Worm (Caenorhabditis elegans): ENCODE results near the gene ceh-41.

ceh-41 gene

ce11 chrX:1829937-1830336 lies 18.5 kb downstream of the ceh-41 start, which contains the start of gene C14E2.6:
Gene C14E2.6, minus strand, starts transcription at chrX:1830037.
- TF ChIP-seq ztf-29 (GFP tag; IDR thresholded peaks at IDR 0.05) (no peak), klf-2 (GFP tag; conservative IDR thresholded peaks at IDR 0.05) (no peak), flt-1 (GFP tag; IDR thresholded peaks at IDR 0.05) (no peak), tab-1 (GFP tag; IDR thresholded peaks at IDR 0.05) (no peak), cog-1 (tag; optimal IDR thresholded peaks at IDR 0.05) (no peak), ztf-23 (GFP tag; IDR thresholded peaks at IDR 0.05) (no peak), ref-1 (GFP tag; conservative IDR thresholded peaks at IDR 0.05) (no peak), med-1 (GFP tag; optimal IDR thresholded peaks at IDR 0.05; ENCODE audit: insufficient read depth) (no peak), T22C8.4 (GFP tag; IDR thresholded peaks at IDR 0.05) (no peak)

ce11 chrX:1826166-1826565 lies 22.3 kb downstream of the ceh-41 start, which contains the start of gene C14E2.1:
Gene C14E2.1, plus strand, starts transcription at chrX:1826466.
- TF ChIP-seq T22C8.4 (GFP tag; IDR thresholded peaks at IDR 0.05) (no peak), flt-1 (GFP tag; IDR thresholded peaks at IDR 0.05) (no peak), ref-1 (GFP tag; conservative IDR thresholded peaks at IDR 0.05) (no peak), ztf-29 (GFP tag; IDR thresholded peaks at IDR 0.05) (no peak), med-1 (GFP tag; optimal IDR thresholded peaks at IDR 0.05; ENCODE audit: insufficient read depth) (no peak), klf-2 (GFP tag; conservative IDR thresholded peaks at IDR 0.05) (no peak), tab-1 (GFP tag; IDR thresholded peaks at IDR 0.05) (no peak), cog-1 (tag; optimal IDR thresholded peaks at IDR 0.05) (no peak), ztf-23 (GFP tag; IDR thresholded peaks at IDR 0.05) (no peak)

ce11 chrX:1825290-1825832 lies 23.1 kb downstream of the ceh-41 start, which contains the start of gene C14E2.5:
Gene C14E2.5, minus strand, starts transcription at chrX:1825340.
- TF ChIP-seq T22C8.4 (GFP tag; IDR thresholded peaks at IDR 0.05) = no peak
- TF ChIP-seq ztf-23 (GFP tag; IDR thresholded peaks at IDR 0.05) = no peak
- TF ChIP-seq flt-1 (GFP tag; IDR thresholded peaks at IDR 0.05) = no peak
- TF ChIP-seq ref-1 (GFP tag; conservative IDR thresholded peaks at IDR 0.05) = no peak
- no peak for TF ChIP-seq klf-2 (GFP tag; conservative IDR thresholded peaks at IDR 0.05)
- TF ChIP-seq cog-1 (tag; optimal IDR thresholded peaks at IDR 0.05) = no peak
- no peak for TF ChIP-seq tab-1 (GFP tag; IDR thresholded peaks at IDR 0.05)
- TF ChIP-seq ztf-29 (GFP tag; IDR thresholded peaks at IDR 0.05) = no peak
- TF ChIP-seq med-1 (GFP tag; optimal IDR thresholded peaks at IDR 0.05; ENCODE audit: insufficient read depth) = no peak

- no peak for TF ChIP-seq tab-1 (GFP tag; IDR thresholded peaks at IDR 0.05)
- no peak for TF ChIP-seq med-1 (GFP tag; optimal IDR thresholded peaks at IDR 0.05; ENCODE audit: insufficient read depth)
- no peak for TF ChIP-seq cog-1 (tag; optimal IDR thresholded peaks at IDR 0.05)
- TF ChIP-seq T22C8.4 (GFP tag; IDR thresholded peaks at IDR 0.05) = no peak
- TF ChIP-seq ref-1 (GFP tag; conservative IDR thresholded peaks at IDR 0.05) = no peak
- no peak for TF ChIP-seq ztf-29 (GFP tag; IDR thresholded peaks at IDR 0.05)
- TF ChIP-seq klf-2 (GFP tag; conservative IDR thresholded peaks at IDR 0.05) = no peak
- TF ChIP-seq flt-1 (GFP tag; IDR thresholded peaks at IDR 0.05) = no peak
- TF ChIP-seq ztf-23 (GFP tag; IDR thresholded peaks at IDR 0.05) = no peak
Measured at ce11 chrX:1821235-1821634, 27.2 kb downstream of the ceh-41 start, which contains the start of gene C14E2.4. Gene C14E2.4, minus strand, starts transcription at chrX:1821335.

ce11 chrX:1816106-1816505 lies 32.4 kb downstream of the ceh-41 start, which contains the start of gene C14E2.7:
Gene C14E2.7, plus strand, starts transcription at chrX:1816406.
- TF ChIP-seq ztf-29 (GFP tag; IDR thresholded peaks at IDR 0.05) (no peak), ztf-23 (GFP tag; IDR thresholded peaks at IDR 0.05) (no peak), tab-1 (GFP tag; IDR thresholded peaks at IDR 0.05) (no peak), ref-1 (GFP tag; conservative IDR thresholded peaks at IDR 0.05) (no peak), cog-1 (tag; optimal IDR thresholded peaks at IDR 0.05) (no peak), klf-2 (GFP tag; conservative IDR thresholded peaks at IDR 0.05) (no peak), med-1 (GFP tag; optimal IDR thresholded peaks at IDR 0.05; ENCODE audit: insufficient read depth) (no peak), T22C8.4 (GFP tag; IDR thresholded peaks at IDR 0.05) (no peak), flt-1 (GFP tag; IDR thresholded peaks at IDR 0.05) (no peak)

- TF ChIP-seq cog-1 (tag; optimal IDR thresholded peaks at IDR 0.05) (no peak), med-1 (GFP tag; optimal IDR thresholded peaks at IDR 0.05; ENCODE audit: insufficient read depth) (no peak), tab-1 (GFP tag; IDR thresholded peaks at IDR 0.05) (no peak), klf-2 (GFP tag; conservative IDR thresholded peaks at IDR 0.05) (no peak), ztf-29 (GFP tag; IDR thresholded peaks at IDR 0.05) (no peak), T22C8.4 (GFP tag; IDR thresholded peaks at IDR 0.05) (no peak), flt-1 (GFP tag; IDR thresholded peaks at IDR 0.05) (no peak), ref-1 (GFP tag; conservative IDR thresholded peaks at IDR 0.05) (no peak), ztf-23 (GFP tag; IDR thresholded peaks at IDR 0.05) (no peak)
Measured at ce11 chrX:1811436-1811835, 37.0 kb downstream of the ceh-41 start, which contains the start of gene C14E2.3. Gene C14E2.3, minus strand, starts transcription at chrX:1811536.

ce11 chrX:1800980-1801506 lies 47.4 kb downstream of the ceh-41 start, which contains the start of gene C14E2.11:
Gene C14E2.11, plus strand, starts transcription at chrX:1801456.
- TF ChIP-seq klf-2 (GFP tag; conservative IDR thresholded peaks at IDR 0.05) = no peak
- no peak for TF ChIP-seq ztf-23 (GFP tag; IDR thresholded peaks at IDR 0.05)
- TF ChIP-seq ztf-29 (GFP tag; IDR thresholded peaks at IDR 0.05) = no peak
- no peak for TF ChIP-seq ref-1 (GFP tag; conservative IDR thresholded peaks at IDR 0.05)
- no peak for TF ChIP-seq T22C8.4 (GFP tag; IDR thresholded peaks at IDR 0.05)
- no peak for TF ChIP-seq cog-1 (tag; optimal IDR thresholded peaks at IDR 0.05)
- TF ChIP-seq flt-1 (GFP tag; IDR thresholded peaks at IDR 0.05) = no peak
- TF ChIP-seq med-1 (GFP tag; optimal IDR thresholded peaks at IDR 0.05; ENCODE audit: insufficient read depth) = no peak
- no peak for TF ChIP-seq tab-1 (GFP tag; IDR thresholded peaks at IDR 0.05)

ce11 chrX:1798543-1798942 lies 49.9 kb downstream of the ceh-41 start:
- TF ChIP-seq ztf-29 (GFP tag; IDR thresholded peaks at IDR 0.05) = no peak
- no peak for TF ChIP-seq T22C8.4 (GFP tag; IDR thresholded peaks at IDR 0.05)
- no peak for TF ChIP-seq ztf-23 (GFP tag; IDR thresholded peaks at IDR 0.05)
- no peak for TF ChIP-seq klf-2 (GFP tag; conservative IDR thresholded peaks at IDR 0.05)
- no peak for TF ChIP-seq med-1 (GFP tag; optimal IDR thresholded peaks at IDR 0.05; ENCODE audit: insufficient read depth)
- TF ChIP-seq flt-1 (GFP tag; IDR thresholded peaks at IDR 0.05) = no peak
- TF ChIP-seq ref-1 (GFP tag; conservative IDR thresholded peaks at IDR 0.05) = no peak
- no peak for TF ChIP-seq cog-1 (tag; optimal IDR thresholded peaks at IDR 0.05)
- no peak for TF ChIP-seq tab-1 (GFP tag; IDR thresholded peaks at IDR 0.05)
